Worm (Caenorhabditis elegans) whole organism, L4 larva: Measurements from ENCODE around the gene mig-22.

Source experiments
- ZK546.5 ChIP-seq, 2 experiments: sonication (generic microtip); optimal IDR thresholded peaks; 2 replicates each; lab custom pipeline; 2017; ENCODE audit warnings: missing biosample characterization in 2 of 2, missing genetic modification characterization in 2 of 2
- aha-1 ChIP-seq: fragments of 150-350 bp; peaks from one replicate; lab custom pipeline; 2014; ENCODE audit warnings: missing biosample characterization, missing genetic modification characterization
- ama-1 ChIP-seq: fragments of 150-350 bp; optimal IDR thresholded peaks from 2 replicates; lab custom pipeline; 2014; ENCODE audit warnings: inconsistent platforms, mixed read lengths
- arid-1 ChIP-seq: fragments of 200-800 bp; sonication (Bioruptor generic); conservative IDR thresholded peaks from 2 replicates; pipeline ENCODE4 v1.3.6; 2022; ENCODE audit warnings: missing genetic modification reagents, missing genetic modification characterization, missing compliant biosample characterization
- ceh-20 ChIP-seq: fragments of 200-800 bp; sonication (Bioruptor generic); IDR thresholded peaks from 2 replicates; pipeline ENCODE4 v1.3.6; 2022; ENCODE audit warnings: missing genetic modification reagents, missing genetic modification characterization, missing compliant biosample characterization
- daf-12 ChIP-seq: fragments of 150-350 bp; optimal IDR thresholded peaks from 2 replicates; lab custom pipeline; 2014; ENCODE audit warnings: missing biosample characterization, missing genetic modification reagents, missing genetic modification characterization
- dmd-6 ChIP-seq: fragments of 200-800 bp; sonication (Bioruptor generic); IDR thresholded peaks from 2 replicates; pipeline ENCODE4 v1.3.6; 2022; ENCODE audit warnings: missing genetic modification reagents, missing genetic modification characterization, missing compliant biosample characterization
- egl-27 ChIP-seq: sonication (generic microtip); optimal IDR thresholded peaks from 3 replicates; lab custom pipeline; 2017; ENCODE audit warnings: missing biosample characterization, missing genetic modification reagents, missing genetic modification characterization
- egl-43 ChIP-seq: fragments of 200-800 bp; sonication (Bioruptor generic); IDR thresholded peaks from 2 replicates; pipeline ENCODE4 v1.3.6; 2022; ENCODE audit warnings: missing genetic modification reagents, missing genetic modification characterization, missing compliant biosample characterization
- hlh-11 ChIP-seq: fragments of 200-800 bp; sonication (Bioruptor generic); optimal IDR thresholded peaks from 2 replicates; lab custom pipeline; 2018; ENCODE audit warnings: mild to moderate bottlenecking, missing genetic modification characterization, missing compliant biosample characterization
- hlh-30 ChIP-seq: sonication (generic microtip); optimal IDR thresholded peaks from 2 replicates; lab custom pipeline; 2017; ENCODE audit warnings: antibody characterized with exemption, mild to moderate bottlenecking, missing genetic modification characterization, missing compliant biosample characterization; ENCODE audit not compliant: insufficient read depth
- hmg-1.1 ChIP-seq: fragments of 200-800 bp; sonication (Bioruptor generic); IDR thresholded peaks from 2 replicates; pipeline ENCODE4 v1.3.6; 2022; ENCODE audit warnings: missing genetic modification reagents, missing genetic modification characterization, missing compliant biosample characterization
- lim-7 ChIP-seq: fragments of 200-800 bp; sonication (Bioruptor generic); IDR thresholded peaks from 2 replicates; pipeline ENCODE4 v1.3.6; 2022; ENCODE audit warnings: missing genetic modification characterization, missing compliant biosample characterization
- lin-15B ChIP-seq: fragments of 150-350 bp; sonication (generic microtip); optimal IDR thresholded peaks from 3 replicates; lab custom pipeline; 2014; ENCODE audit warnings: missing biosample characterization, missing genetic modification characterization
- lin-29 ChIP-seq: fragments of 200-800 bp; sonication (Bioruptor generic); IDR thresholded peaks from 2 replicates; pipeline ENCODE4 v1.3.6; 2022; ENCODE audit warnings: missing genetic modification reagents, missing genetic modification characterization, missing compliant biosample characterization
- lsy-2 ChIP-seq, 2 experiments: fragments of 150-350 bp in 1 of 2; sonication (generic microtip) in 1 of 2; optimal IDR thresholded peaks; 2 replicates each; lab custom pipeline; 2014 to 2017; ENCODE audit warnings: missing biosample characterization in 2 of 2, missing genetic modification characterization in 2 of 2
- madf-5 ChIP-seq, 2 experiments: fragments of 200-800 bp; sonication (Bioruptor generic); IDR thresholded peaks; 2 replicates each; pipeline ENCODE4 v1.3.6; 2022; ENCODE audit warnings: missing compliant biosample characterization in 2 of 2, missing genetic modification characterization in 2 of 2
- madf-9 ChIP-seq: fragments of 200-800 bp; sonication (Bioruptor generic); conservative IDR thresholded peaks from 2 replicates; pipeline ENCODE4 v1.3.6; 2022; ENCODE audit warnings: missing genetic modification reagents, missing genetic modification characterization, missing compliant biosample characterization
- mdl-1 ChIP-seq, 2 experiments: fragments of 150-350 bp in 1 of 2; sonication (generic microtip) in 1 of 2; optimal IDR thresholded peaks; 2 replicates each; lab custom pipeline; 2014 to 2017; ENCODE audit warnings: missing biosample characterization in 2 of 2, missing genetic modification characterization in 2 of 2
- mes-2 ChIP-seq: sonication (generic microtip); optimal IDR thresholded peaks from 2 replicates; lab custom pipeline; 2016; ENCODE audit warnings: missing genotype, mild to moderate bottlenecking, missing genetic modification characterization, missing compliant biosample characterization; ENCODE audit not compliant: poor library complexity, severe bottlenecking
- mxl-2 ChIP-seq: fragments of 200-800 bp; sonication (Bioruptor generic); conservative IDR thresholded peaks from 2 replicates; pipeline ENCODE4 v1.3.6; 2022; ENCODE audit warnings: missing genetic modification reagents, missing genetic modification characterization, missing compliant biosample characterization
- nhr-102 ChIP-seq: sonication (generic microtip); optimal IDR thresholded peaks from 2 replicates; lab custom pipeline; 2016; ENCODE audit warnings: mild to moderate bottlenecking, missing genetic modification characterization, moderate library complexity, missing compliant biosample characterization
- nhr-28 ChIP-seq: fragments of 150-350 bp; optimal IDR thresholded peaks from 2 replicates; lab custom pipeline; 2014; ENCODE audit warnings: missing biosample characterization, missing genetic modification characterization
- nhr-41 ChIP-seq: fragments of 200-800 bp; sonication (Bioruptor generic); IDR thresholded peaks from 2 replicates; pipeline ENCODE4 v1.3.6; 2022; ENCODE audit warnings: missing genetic modification reagents, missing genetic modification characterization, missing compliant biosample characterization
- nhr-6 ChIP-seq: fragments of 150-350 bp; optimal IDR thresholded peaks from 2 replicates; lab custom pipeline; 2014; ENCODE audit warnings: missing biosample characterization, missing genetic modification characterization
- nhr-77 ChIP-seq: fragments of 150-350 bp; optimal IDR thresholded peaks from 2 replicates; lab custom pipeline; 2014; ENCODE audit warnings: missing biosample characterization, missing genetic modification characterization
- php-3 ChIP-seq: fragments of 200-800 bp; sonication (Bioruptor generic); IDR thresholded peaks from 2 replicates; pipeline ENCODE4 v1.3.6; 2022; ENCODE audit warnings: missing genetic modification reagents, missing genetic modification characterization, missing compliant biosample characterization
- rbr-2 ChIP-seq: sonication (generic microtip); optimal IDR thresholded peaks from 2 replicates; lab custom pipeline; 2016; ENCODE audit warnings: missing genotype, missing genetic modification characterization, missing compliant biosample characterization
- sdz-12 ChIP-seq: fragments of 200-800 bp; sonication (Bioruptor generic); optimal IDR thresholded peaks from 2 replicates; lab custom pipeline; 2018; ENCODE audit warnings: mild to moderate bottlenecking, missing genetic modification characterization, missing compliant biosample characterization
- spr-1 ChIP-seq: sonication (generic microtip); optimal IDR thresholded peaks from 2 replicates; lab custom pipeline; 2016; ENCODE audit warnings: mild to moderate bottlenecking, missing genetic modification characterization, missing compliant biosample characterization
- tra-1 ChIP-seq: fragments of 200-800 bp; sonication (Bioruptor generic); IDR thresholded peaks from 2 replicates; pipeline ENCODE4 v1.3.6; 2022; ENCODE audit warnings: missing genetic modification reagents, missing genetic modification characterization, missing compliant biosample characterization
- unc-130 ChIP-seq: sonication (generic microtip); optimal IDR thresholded peaks from 2 replicates; lab custom pipeline; 2016; ENCODE audit warnings: missing genetic modification reagents, missing genetic modification characterization, missing compliant biosample characterization
- unc-39 ChIP-seq: sonication (generic microtip); optimal IDR thresholded peaks from 2 replicates; lab custom pipeline; 2017; ENCODE audit warnings: missing biosample characterization, missing genetic modification characterization
- unc-62 ChIP-seq, 3 experiments: fragments of 150-350 bp in 1 of 3; sonication (generic microtip); optimal IDR thresholded peaks in 2 of 3; peaks in 1 of 3; 1 replicate in 1 of 3; 2 replicates in 2 of 3; lab custom pipeline; 2014 to 2017; ENCODE audit warnings: missing biosample characterization in 3 of 3, missing genetic modification characterization in 3 of 3, missing genetic modification reagents in 3 of 3, missing genotype in 1 of 3
- zfp-3 ChIP-seq: fragments of 200-800 bp; sonication (Bioruptor generic); conservative IDR thresholded peaks from 2 replicates; pipeline ENCODE4 v1.3.6; 2022; ENCODE audit warnings: missing genetic modification reagents, missing genetic modification characterization, missing compliant biosample characterization
- zip-2 ChIP-seq: fragments of 150-350 bp; optimal IDR thresholded peaks from 2 replicates; lab custom pipeline; 2014; ENCODE audit warnings: missing biosample characterization, missing genetic modification characterization

Gene mig-22

DNA sequence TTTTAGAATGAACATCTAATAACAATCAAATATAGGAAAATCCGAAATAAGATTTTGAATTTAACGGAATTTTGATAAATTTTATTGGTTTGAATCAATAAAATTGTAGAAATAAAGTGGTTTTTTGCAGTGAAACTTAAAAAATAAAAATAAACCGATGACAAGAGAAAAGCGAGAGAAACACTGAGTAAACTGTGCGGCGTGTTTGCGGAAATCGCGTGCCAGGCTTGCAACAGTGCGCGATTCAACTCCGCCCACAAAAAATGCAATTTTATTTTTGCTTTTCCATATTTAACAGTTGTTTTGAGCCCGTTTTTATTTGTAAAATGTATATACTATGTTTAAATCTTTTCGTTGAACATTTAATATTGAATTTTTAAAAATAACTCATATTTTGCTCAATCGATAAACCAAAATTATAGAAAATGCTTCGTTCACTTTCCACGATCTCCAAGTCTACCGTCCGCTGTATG is 783 bp upstream of the mig-22 start, which contains the start of gene mtss-1 (continued):
- no peak for TF ChIP-seq egl-43 (GFP tag; lab: Robert Waterston, UW)
- no peak for TF ChIP-seq nhr-77 (tag; lab: Kevin White, UChicago)
- TF ChIP-seq, all 104 proteins: peak for 24

ce11 chrIII:8766467-8766866 is 675 bp downstream of the mig-22 start:
- TF ChIP-seq aha-1 (tag; lab: Kevin White, UChicago) (peak; percentile 94), mdl-1 (tag; optimal IDR thresholded peaks at IDR 0.05; lab: Kevin White, UChicago) (no peak)
- TF ChIP-seq, all 104 proteins: peak for 1

- no peak for TF ChIP-seq unc-130 (GFP tag; lab: Kevin White, UChicago)
- TF ChIP-seq zip-2 (tag; lab: Kevin White, UChicago): no peak
- no peak for TF ChIP-seq zfp-3 (GFP tag; lab: Robert Waterston, UW)
- no peak for TF ChIP-seq ama-1 (lab: Kevin White, UChicago)
- TF ChIP-seq tra-1 (GFP tag; lab: Robert Waterston, UW): no peak
- TF ChIP-seq mxl-2: no peak
- no peak for TF ChIP-seq daf-12 (tag; lab: Kevin White, UChicago)
- no peak for TF ChIP-seq nhr-6 (tag; lab: Kevin White, UChicago)
- TF ChIP-seq lsy-2 (tag; optimal IDR thresholded peaks at IDR 0.05; lab: Kevin White, UChicago): no peak
- TF ChIP-seq egl-43 (GFP tag; lab: Robert Waterston, UW): no peak
- TF ChIP-seq madf-9 (GFP tag; lab: Robert Waterston, UW): no peak
- no peak for TF ChIP-seq rbr-2 (tag; lab: Kevin White, UChicago)
- TF ChIP-seq unc-62 (GFP tag; optimal IDR thresholded peaks at IDR 0.05 in 1 of 2; lab: Kevin White, UChicago): no peak
- no peak for TF ChIP-seq unc-62 (tag; optimal IDR thresholded peaks at IDR 0.05; lab: Kevin White, UChicago)
- no peak for TF ChIP-seq aha-1 (tag; lab: Kevin White, UChicago)
- TF ChIP-seq sdz-12 (GFP tag; lab: Kevin White, UChicago): no peak
- TF ChIP-seq spr-1 (tag; lab: Kevin White, UChicago): no peak
- no peak for TF ChIP-seq lin-15B
- no peak for TF ChIP-seq nhr-102 (tag; lab: Kevin White, UChicago)
These were observed 2.1 kb downstream of the mig-22 start for ce11 chrIII:8765030-8765429.

- TF ChIP-seq ZK546.5 (tag; optimal IDR thresholded peaks at IDR 0.05; lab: Kevin White, UChicago): no peak
- TF ChIP-seq lsy-2 (tag; optimal IDR thresholded peaks at IDR 0.05; lab: Kevin White, UChicago): peak in 1 of 2 experiments; percentile 45
These were observed 4.0 kb downstream of the mig-22 start for ce11 chrIII:8763111-8763510.

DNA sequence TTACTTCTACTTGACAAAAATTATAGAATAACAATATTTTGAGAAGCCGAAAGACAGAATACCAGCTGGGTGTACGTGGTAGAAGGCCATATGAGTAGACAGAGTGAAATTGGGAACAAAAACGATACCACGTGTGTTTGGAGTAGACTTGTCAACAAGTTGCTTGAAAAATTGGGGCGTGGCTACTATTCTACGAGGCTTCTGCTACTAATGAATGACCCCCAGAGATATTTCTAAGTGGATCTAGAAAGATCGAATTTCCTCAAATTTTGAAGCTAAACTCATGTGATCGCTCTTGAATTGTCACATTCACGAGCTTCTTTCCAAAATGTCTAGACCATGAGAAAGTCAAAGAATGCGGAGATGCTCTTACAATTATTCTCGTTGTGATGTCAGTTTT is 5.1 kb downstream of the mig-22 start:
- TF ChIP-seq dmd-6 (GFP tag; lab: Robert Waterston, UW): peak; percentile 32
- no peak for TF ChIP-seq hmg-1.1 (GFP tag; lab: Robert Waterston, UW)
- TF ChIP-seq unc-62 (GFP tag; optimal IDR thresholded peaks at IDR 0.05 in 1 of 2; lab: Kevin White, UChicago): peak in 1 of 2 experiments; percentile 91
- no peak for TF ChIP-seq unc-62 (tag; optimal IDR thresholded peaks at IDR 0.05; lab: Kevin White, UChicago)
- TF ChIP-seq, all 104 proteins: peak for 2

DNA sequence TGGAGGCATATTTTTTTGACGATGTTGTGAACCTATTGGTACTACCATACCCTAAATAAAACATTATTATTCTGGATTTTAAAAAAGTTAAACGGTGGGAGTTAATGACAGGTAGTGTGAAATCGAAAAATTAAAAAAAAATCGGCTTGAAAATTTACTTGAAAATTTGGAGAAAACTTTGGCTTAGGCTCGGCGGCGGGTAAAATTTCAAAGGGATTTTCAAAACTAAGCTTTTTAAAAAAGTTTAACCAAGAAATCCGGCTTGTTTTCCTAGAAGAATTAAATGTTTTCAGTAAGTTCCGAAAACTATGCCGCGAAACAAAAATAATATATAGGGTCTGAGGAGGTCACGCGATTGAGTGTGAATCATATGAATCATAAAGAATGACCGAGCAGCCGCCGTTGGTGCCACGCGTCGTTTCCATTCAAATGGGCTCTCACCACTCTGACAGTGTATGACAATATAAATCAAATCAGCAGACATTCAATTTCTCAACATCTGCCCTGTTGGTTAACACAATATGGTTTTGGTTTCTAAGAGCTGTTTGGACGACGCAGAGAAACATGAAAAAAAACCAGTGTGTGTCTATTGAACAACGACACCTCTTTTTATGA is 6.0 kb downstream of the mig-22 start, which contains the start of gene aak-1:
TSS of gene aak-1 (minus strand) at position 51 of the 615 bp plus-strand sequence.
- no peak for TF ChIP-seq egl-27 (tag; lab: Kevin White, UChicago)
- TF ChIP-seq mes-2 (tag; lab: Kevin White, UChicago): peak; percentile 10
- TF ChIP-seq unc-39 (tag; lab: Kevin White, UChicago): no peak
- no peak for TF ChIP-seq ceh-20
- TF ChIP-seq madf-5 (GFP tag; IDR thresholded peaks at IDR 0.05; lab: Robert Waterston, UW): no peak
- no peak for TF ChIP-seq nhr-28 (tag; lab: Kevin White, UChicago)
- TF ChIP-seq hlh-11 (tag; lab: Kevin White, UChicago): peak; percentile 47
- TF ChIP-seq aha-1 (tag; lab: Kevin White, UChicago): peak; percentile 88
- no peak for TF ChIP-seq lin-29 (GFP tag; lab: Robert Waterston, UW)
- no peak for TF ChIP-seq spr-1 (tag; lab: Kevin White, UChicago)
- TF ChIP-seq hlh-30: peak; percentile 75
- no peak for TF ChIP-seq nhr-41 (GFP tag; lab: Robert Waterston, UW)
- TF ChIP-seq arid-1 (GFP tag; lab: Robert Waterston, UW): no peak
- TF ChIP-seq lim-7: no peak
- TF ChIP-seq php-3 (GFP tag; lab: Robert Waterston, UW): no peak
- no peak for TF ChIP-seq unc-62 (GFP tag; optimal IDR thresholded peaks at IDR 0.05 in 1 of 2; lab: Kevin White, UChicago)
- no peak for TF ChIP-seq unc-62 (tag; optimal IDR thresholded peaks at IDR 0.05; lab: Kevin White, UChicago)
- TF ChIP-seq, all 104 proteins: peak for 4
